Worm (Caenorhabditis elegans): ENCODE data around the gene nhr-166.

The nhr-166 gene

DNA sequence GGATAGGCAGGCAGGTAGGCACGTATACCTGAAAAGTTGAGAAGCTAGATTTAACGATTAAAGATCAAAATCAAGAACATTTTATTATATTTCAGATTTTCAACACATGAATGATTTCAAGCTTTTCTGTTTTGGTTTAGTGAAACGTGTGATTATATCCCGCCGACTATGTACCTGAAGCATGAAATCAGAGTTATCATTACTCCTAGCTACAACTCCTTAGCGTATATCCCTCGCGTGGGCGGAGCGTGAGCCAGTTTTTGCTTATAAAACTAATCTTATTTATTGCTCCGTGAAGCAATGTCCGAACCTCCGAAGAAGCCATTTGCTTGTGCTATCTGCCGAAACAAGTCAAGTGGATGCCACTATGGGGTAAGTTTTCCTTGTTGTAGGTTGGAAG is at the start of gene nhr-166:
nhr-166 (plus strand) TSS at position 301 of the 400 bp plus-strand sequence.
- TF ChIP-seq tab-1 (GFP tag; IDR thresholded peaks at IDR 0.05) (no peak), ref-1 (GFP tag; conservative IDR thresholded peaks at IDR 0.05) (no peak), flt-1 (GFP tag; IDR thresholded peaks at IDR 0.05) (no peak), T22C8.4 (GFP tag; IDR thresholded peaks at IDR 0.05) (no peak), ztf-23 (GFP tag; IDR thresholded peaks at IDR 0.05) (no peak), cog-1 (tag; optimal IDR thresholded peaks at IDR 0.05) (no peak), ztf-29 (GFP tag; IDR thresholded peaks at IDR 0.05) (no peak), klf-2 (GFP tag; conservative IDR thresholded peaks at IDR 0.05) (no peak), med-1 (GFP tag; optimal IDR thresholded peaks at IDR 0.05; ENCODE audit: insufficient read depth) (no peak)

DNA sequence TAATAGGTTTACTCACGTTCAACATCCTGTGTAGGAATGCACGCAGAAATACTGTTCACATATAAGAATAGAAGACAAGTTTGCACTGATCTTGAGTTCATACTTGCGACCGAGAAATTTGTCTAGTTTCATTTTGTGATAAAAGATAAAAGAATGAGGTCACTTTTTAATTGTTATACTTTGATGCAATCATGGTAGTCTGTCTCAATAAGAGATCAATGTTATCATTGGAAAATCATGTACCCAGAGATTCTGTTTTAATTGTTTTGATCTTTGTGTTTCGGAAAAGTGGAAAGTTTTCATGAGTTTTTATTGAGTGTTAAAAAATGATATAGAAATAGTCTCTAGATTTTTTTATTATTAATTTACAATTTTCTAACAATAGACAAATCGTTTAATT is 47.7 kb upstream of the nhr-166 start, which contains the start of gene F54D10.9:
F54D10.9 (minus strand) TSS at position 101 of the 400 bp plus-strand sequence.
- TF ChIP-seq ztf-29 (GFP tag; IDR thresholded peaks at IDR 0.05) (no peak), ref-1 (GFP tag; conservative IDR thresholded peaks at IDR 0.05) (no peak), ztf-23 (GFP tag; IDR thresholded peaks at IDR 0.05) (no peak), T22C8.4 (GFP tag; IDR thresholded peaks at IDR 0.05) (no peak), klf-2 (GFP tag; conservative IDR thresholded peaks at IDR 0.05) (no peak), flt-1 (GFP tag; IDR thresholded peaks at IDR 0.05) (no peak), med-1 (GFP tag; optimal IDR thresholded peaks at IDR 0.05; ENCODE audit: insufficient read depth) (no peak), cog-1 (tag; optimal IDR thresholded peaks at IDR 0.05) (no peak), tab-1 (GFP tag; IDR thresholded peaks at IDR 0.05) (no peak)

DNA sequence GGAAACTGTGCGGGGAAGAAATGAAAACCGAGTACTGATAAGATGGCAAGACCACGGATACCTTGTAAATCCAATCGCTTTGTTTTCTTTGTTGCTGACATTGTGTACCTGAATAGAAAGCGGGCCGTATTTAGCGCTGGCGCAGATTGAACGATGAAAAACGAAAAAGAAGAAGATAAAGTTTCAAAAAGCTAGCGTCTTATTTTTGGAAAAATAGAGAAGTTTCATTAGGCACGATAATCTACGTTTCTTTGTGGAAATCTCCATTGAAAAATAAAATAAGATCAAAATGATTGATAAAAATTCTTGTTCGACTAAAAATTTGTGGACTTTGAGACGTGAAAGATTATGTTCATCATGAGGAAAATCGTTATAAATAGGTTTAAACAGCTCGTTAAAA is 44.1 kb upstream of the nhr-166 start, which contains the start of gene oac-4:
oac-4 (minus strand) TSS at position 101 of the 400 bp plus-strand sequence.
- TF ChIP-seq T22C8.4 (GFP tag; IDR thresholded peaks at IDR 0.05) (no peak), cog-1 (tag; optimal IDR thresholded peaks at IDR 0.05) (no peak), ztf-23 (GFP tag; IDR thresholded peaks at IDR 0.05) (no peak), tab-1 (GFP tag; IDR thresholded peaks at IDR 0.05) (no peak), klf-2 (GFP tag; conservative IDR thresholded peaks at IDR 0.05) (no peak), flt-1 (GFP tag; IDR thresholded peaks at IDR 0.05) (no peak), med-1 (GFP tag; optimal IDR thresholded peaks at IDR 0.05; ENCODE audit: insufficient read depth) (no peak), ref-1 (GFP tag; conservative IDR thresholded peaks at IDR 0.05) (no peak), ztf-29 (GFP tag; IDR thresholded peaks at IDR 0.05) (no peak)

DNA sequence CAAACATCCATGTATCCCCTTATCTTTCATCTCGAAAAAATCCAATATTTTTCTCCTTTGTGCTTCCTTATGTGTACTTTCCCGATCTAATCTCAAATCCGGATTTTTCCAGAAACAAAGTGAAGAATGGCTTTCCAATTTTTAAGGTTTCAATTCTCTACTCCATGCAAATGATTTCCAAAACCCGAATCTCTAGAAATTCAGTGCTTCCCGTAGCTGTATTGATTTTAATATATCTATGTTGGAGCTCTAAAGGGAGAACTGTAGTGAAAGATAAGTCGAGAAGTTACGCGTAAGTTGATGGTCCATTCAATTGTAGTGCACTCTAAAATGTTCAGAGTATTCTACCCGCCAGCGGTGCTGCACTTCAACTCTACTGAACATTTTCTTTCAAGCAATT is 40.5 kb upstream of the nhr-166 start, which contains the start of gene C17A2.4:
C17A2.4 (plus strand) TSS at position 301 of the 400 bp plus-strand sequence.
- TF ChIP-seq flt-1 (GFP tag; IDR thresholded peaks at IDR 0.05) = no peak
- TF ChIP-seq T22C8.4 (GFP tag; IDR thresholded peaks at IDR 0.05) = no peak
- TF ChIP-seq med-1 (GFP tag; optimal IDR thresholded peaks at IDR 0.05; ENCODE audit: insufficient read depth) = no peak
- TF ChIP-seq klf-2 (GFP tag; conservative IDR thresholded peaks at IDR 0.05) = no peak
- TF ChIP-seq ref-1 (GFP tag; conservative IDR thresholded peaks at IDR 0.05) = no peak
- no peak for TF ChIP-seq cog-1 (tag; optimal IDR thresholded peaks at IDR 0.05)
- no peak for TF ChIP-seq tab-1 (GFP tag; IDR thresholded peaks at IDR 0.05)
- no peak for TF ChIP-seq ztf-23 (GFP tag; IDR thresholded peaks at IDR 0.05)
- no peak for TF ChIP-seq ztf-29 (GFP tag; IDR thresholded peaks at IDR 0.05)

DNA sequence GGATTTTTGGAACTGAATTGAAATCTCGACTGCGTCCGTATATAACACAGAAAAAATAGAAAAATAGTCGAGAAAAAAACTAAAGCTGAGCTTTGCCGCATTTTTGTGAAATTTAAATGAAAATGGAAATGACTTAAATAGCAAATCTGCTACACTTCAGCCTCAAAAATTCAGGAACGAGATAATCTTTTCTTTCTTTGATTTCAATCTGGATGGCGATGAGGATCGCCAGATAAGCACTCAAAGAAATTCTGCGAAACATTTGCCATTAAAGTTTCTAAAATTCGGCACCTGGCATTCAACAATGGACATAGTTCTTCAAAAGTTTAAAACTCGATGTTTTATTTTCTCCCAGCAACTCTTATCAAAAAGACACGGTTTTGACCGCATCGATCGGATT is 36.7 kb upstream of the nhr-166 start, which contains the start of the genes C17A2.7 and C17A2.3:
C17A2.7 (minus strand) TSS at position 101 of the 400 bp plus-strand sequence.
C17A2.3 (plus strand) TSS at position 305 of the 400 bp plus-strand sequence.
- no peak for TF ChIP-seq ztf-23 (GFP tag; IDR thresholded peaks at IDR 0.05)
- no peak for TF ChIP-seq tab-1 (GFP tag; IDR thresholded peaks at IDR 0.05)
- TF ChIP-seq flt-1 (GFP tag; IDR thresholded peaks at IDR 0.05) = no peak
- no peak for TF ChIP-seq T22C8.4 (GFP tag; IDR thresholded peaks at IDR 0.05)

DNA sequence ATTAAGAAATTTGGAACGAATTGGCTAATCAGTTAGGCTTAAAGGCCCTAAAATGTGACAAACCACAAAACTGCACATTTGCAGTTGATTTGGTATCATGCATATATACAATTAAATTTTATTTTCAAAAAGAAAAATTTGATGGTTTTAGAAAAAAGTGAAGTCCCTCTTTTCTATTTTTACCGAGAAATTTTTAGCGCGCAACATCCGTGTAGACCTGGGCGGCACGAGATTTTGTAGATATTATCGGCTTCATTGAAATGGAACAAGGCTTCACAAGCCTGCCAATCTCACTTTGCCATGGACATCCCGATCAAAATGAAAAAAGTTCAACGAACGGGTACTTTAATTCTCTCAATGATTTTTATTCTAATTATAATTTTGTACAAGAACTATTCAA is 34.0 kb upstream of the nhr-166 start, which contains the start of gene C17A2.2:
C17A2.2 (plus strand) TSS at position 301 of the 400 bp plus-strand sequence.
- TF ChIP-seq T22C8.4 (GFP tag; IDR thresholded peaks at IDR 0.05) (no peak), flt-1 (GFP tag; IDR thresholded peaks at IDR 0.05) (no peak), med-1 (GFP tag; optimal IDR thresholded peaks at IDR 0.05; ENCODE audit: insufficient read depth) (no peak), ref-1 (GFP tag; conservative IDR thresholded peaks at IDR 0.05) (no peak)

DNA sequence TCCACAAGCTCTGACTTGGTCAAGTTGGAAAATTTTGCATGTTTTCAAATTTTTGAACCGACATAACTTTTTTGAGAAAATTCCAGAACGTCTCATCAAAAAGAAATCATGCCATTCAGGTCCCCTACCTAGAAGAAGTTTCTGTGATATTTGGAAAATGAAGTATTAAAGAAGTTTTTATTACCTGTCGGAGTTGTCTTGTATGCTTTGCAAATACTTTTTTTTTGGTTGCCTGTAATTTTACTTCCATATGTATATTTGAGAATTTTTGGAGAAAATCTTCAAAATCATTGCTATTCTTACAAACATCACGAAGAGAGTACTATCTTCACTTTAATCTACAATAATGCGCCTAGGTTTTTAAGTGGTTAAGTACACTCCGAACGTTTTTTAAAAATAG is 29.4 kb upstream of the nhr-166 start, which contains the start of gene nhr-72:
nhr-72 (minus strand) TSS at position 101 of the 400 bp plus-strand sequence.
- TF ChIP-seq klf-2 (GFP tag; conservative IDR thresholded peaks at IDR 0.05) (no peak), flt-1 (GFP tag; IDR thresholded peaks at IDR 0.05) (no peak), ztf-23 (GFP tag; IDR thresholded peaks at IDR 0.05) (no peak), tab-1 (GFP tag; IDR thresholded peaks at IDR 0.05) (no peak), ztf-29 (GFP tag; IDR thresholded peaks at IDR 0.05) (no peak), T22C8.4 (GFP tag; IDR thresholded peaks at IDR 0.05) (no peak), ref-1 (GFP tag; conservative IDR thresholded peaks at IDR 0.05) (no peak), med-1 (GFP tag; optimal IDR thresholded peaks at IDR 0.05; ENCODE audit: insufficient read depth) (no peak), cog-1 (tag; optimal IDR thresholded peaks at IDR 0.05) (no peak)

DNA sequence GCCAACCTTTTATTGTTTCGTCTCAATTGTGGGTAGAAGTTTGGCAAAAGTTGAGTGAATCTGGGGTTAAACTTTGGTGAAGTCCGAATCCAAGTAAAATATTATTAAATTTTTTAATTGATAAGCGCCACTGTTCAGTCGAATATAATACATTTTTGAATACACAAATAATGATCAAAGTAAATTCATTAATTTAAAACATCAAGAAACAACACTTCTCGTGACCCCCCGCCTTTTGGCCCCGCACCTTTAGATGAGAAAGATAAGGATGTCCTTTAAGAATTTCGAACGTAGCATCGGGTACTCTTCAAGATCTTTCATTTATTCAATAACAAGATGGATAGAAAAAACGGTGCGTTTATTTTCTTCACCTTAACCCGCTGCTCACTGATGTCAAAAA is 27.4 kb upstream of the nhr-166 start, which contains the start of gene nhr-257:
nhr-257 (plus strand) TSS at position 301 of the 400 bp plus-strand sequence.
- TF ChIP-seq med-1 (GFP tag; optimal IDR thresholded peaks at IDR 0.05; ENCODE audit: insufficient read depth) (no peak), ztf-23 (GFP tag; IDR thresholded peaks at IDR 0.05) (no peak), cog-1 (tag; optimal IDR thresholded peaks at IDR 0.05) (no peak), ref-1 (GFP tag; conservative IDR thresholded peaks at IDR 0.05) (no peak), T22C8.4 (GFP tag; IDR thresholded peaks at IDR 0.05) (no peak), flt-1 (GFP tag; IDR thresholded peaks at IDR 0.05) (no peak), klf-2 (GFP tag; conservative IDR thresholded peaks at IDR 0.05) (no peak), tab-1 (GFP tag; IDR thresholded peaks at IDR 0.05) (no peak), ztf-29 (GFP tag; IDR thresholded peaks at IDR 0.05) (no peak)

DNA sequence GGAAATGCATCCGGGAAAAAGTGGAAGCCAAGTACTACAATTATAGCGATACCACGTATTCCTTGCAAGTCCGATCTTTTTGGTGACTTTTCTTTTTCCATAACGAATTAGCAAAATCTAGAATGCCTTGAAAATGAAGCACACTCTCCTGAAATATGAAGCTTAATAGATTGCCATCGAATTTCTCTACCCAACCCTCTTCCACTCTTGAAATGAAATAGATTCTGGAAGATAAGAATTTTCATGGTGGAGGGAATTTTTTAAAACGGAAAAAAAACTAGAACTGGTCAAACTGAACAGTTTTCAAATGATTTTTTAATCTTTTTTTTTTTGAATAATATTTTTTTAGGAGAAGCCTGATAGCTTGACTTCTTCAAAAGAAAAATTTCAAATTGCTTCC is 19.2 kb upstream of the nhr-166 start, which contains the start of gene oac-11:
oac-11 (minus strand) TSS at position 101 of the 400 bp plus-strand sequence.
- TF ChIP-seq klf-2 (GFP tag; conservative IDR thresholded peaks at IDR 0.05) (no peak), tab-1 (GFP tag; IDR thresholded peaks at IDR 0.05) (no peak), cog-1 (tag; optimal IDR thresholded peaks at IDR 0.05) (no peak), flt-1 (GFP tag; IDR thresholded peaks at IDR 0.05) (no peak), T22C8.4 (GFP tag; IDR thresholded peaks at IDR 0.05) (no peak), ref-1 (GFP tag; conservative IDR thresholded peaks at IDR 0.05) (no peak), ztf-23 (GFP tag; IDR thresholded peaks at IDR 0.05) (no peak), med-1 (GFP tag; optimal IDR thresholded peaks at IDR 0.05; ENCODE audit: insufficient read depth) (no peak), ztf-29 (GFP tag; IDR thresholded peaks at IDR 0.05) (no peak)
